Worm (Caenorhabditis elegans) whole organism, L3 larva: ENCODE measurements around the gene Y43F8C.9.

Source experiments
- egl-27 ChIP-seq: sonication (generic microtip); optimal IDR thresholded peaks from 4 replicates; lab custom pipeline; 2017; ENCODE audit warnings: missing biosample characterization, missing genetic modification reagents, missing genetic modification characterization
- elt-3 ChIP-seq, 3 experiments: fragments of 150-350 bp in 1 of 3; sonication (generic microtip) in 2 of 3; optimal IDR thresholded peaks; 2 replicates in 2 of 3; 4 replicates in 1 of 3; lab custom pipeline; 2014 to 2017; ENCODE audit warnings: missing biosample characterization in 3 of 3, missing genetic modification characterization in 3 of 3
- unc-62 ChIP-seq: fragments of 150-350 bp; sonication (generic microtip); optimal IDR thresholded peaks from 4 replicates; lab custom pipeline; 2014; ENCODE audit warnings: missing biosample characterization, missing genetic modification reagents, missing genetic modification characterization

DNA sequence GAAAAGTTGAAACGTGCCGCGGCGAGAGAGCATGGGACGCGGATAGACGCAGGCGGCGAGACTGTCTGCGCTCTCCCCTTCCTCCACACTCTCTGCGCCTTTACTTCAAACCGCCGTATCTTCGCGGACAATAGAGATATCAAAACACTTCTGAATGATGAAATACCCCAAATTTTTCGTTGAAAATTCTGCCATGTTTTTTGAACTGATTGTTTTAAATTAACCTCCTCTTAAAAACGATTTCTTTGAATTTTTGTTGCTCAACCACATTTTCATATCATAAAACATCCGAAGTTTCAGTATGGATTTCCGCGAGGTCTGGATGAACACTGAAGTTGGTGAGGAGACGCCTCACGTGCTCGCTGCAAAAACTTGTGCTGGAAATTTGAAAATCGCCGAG, 24.1 kb downstream of the Y43F8C.9 start, which contains the start of gene Y43F8C.11:
- no peak for TF ChIP-seq unc-62 (GFP tag; lab: Kevin White, UChicago)
- TF ChIP-seq egl-27: no peak
- TF ChIP-seq elt-3 (tag; optimal IDR thresholded peaks at IDR 0.05; lab: Kevin White, UChicago): no peak
